Worm (Caenorhabditis elegans) whole organism, L3 larva: Measurements from ENCODE around the gene srz-42.

ENCODE experiments used
- ceh-9 ChIP-seq: sonication (generic microtip); optimal IDR thresholded peaks from 2 replicates; lab custom pipeline; 2018; ENCODE audit warnings: missing biosample characterization, missing genetic modification characterization
- fos-1 ChIP-seq: fragments of 150-350 bp; optimal IDR thresholded peaks from 2 replicates; lab custom pipeline; 2014; ENCODE audit warnings: missing biosample characterization, missing genetic modification characterization
- nhr-12 ChIP-seq: fragments of 150-350 bp; optimal IDR thresholded peaks from 2 replicates; lab custom pipeline; 2014; ENCODE audit warnings: missing biosample characterization, missing genetic modification characterization
- nhr-76 ChIP-seq: fragments of 150-350 bp; sonication (generic microtip); optimal IDR thresholded peaks from 5 replicates; lab custom pipeline; 2014; ENCODE audit warnings: missing biosample characterization, missing genetic modification characterization

- no peak for TF ChIP-seq nhr-12 (tag; lab: Kevin White, UChicago)
- TF ChIP-seq fos-1, result no peak
- TF ChIP-seq nhr-76, result no peak
- TF ChIP-seq ceh-9, result no peak
Observed at ce11 chrIV:14137063-14137462, 7.9 kb downstream of the srz-42 start, which contains the start of gene srz-31.
